Worm (Caenorhabditis elegans) whole organism, dauer: ENCODE measurements around the gene C05D12.7.

ENCODE experiments used
- unc-62 ChIP-seq: sonication (generic microtip); optimal IDR thresholded peaks from 2 replicates; lab custom pipeline; 2017; ENCODE audit warnings: missing biosample characterization, missing genetic modification reagents, missing genetic modification characterization

Gene C05D12.7

DNA sequence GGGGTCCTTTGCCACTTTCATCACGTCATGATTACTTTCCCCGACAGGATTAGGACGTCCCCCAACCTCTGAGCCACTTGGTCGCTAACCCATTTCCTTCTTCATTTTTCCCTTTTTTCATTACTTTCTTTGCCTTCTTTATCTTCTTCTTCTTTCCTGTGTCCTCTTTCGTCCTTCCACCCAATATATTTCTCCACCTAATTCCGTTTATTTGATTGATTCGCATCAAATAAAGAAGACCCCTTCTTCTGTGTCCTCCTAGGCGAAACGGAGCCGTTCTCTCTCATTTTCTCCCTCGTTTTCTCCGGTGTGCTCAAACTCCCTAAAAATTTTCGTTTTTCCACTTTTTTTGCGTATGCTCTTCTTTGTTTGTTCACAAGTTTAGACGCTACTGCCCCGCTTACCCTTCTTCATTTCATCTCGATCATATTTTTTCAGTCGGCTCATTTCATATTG lies at the start of gene C05D12.7:
Gene C05D12.7, plus strand, starts transcription at position 406 of the 456 bp plus-strand sequence.
- no peak for TF ChIP-seq unc-62 (GFP tag; lab: Kevin White, UChicago)

DNA sequence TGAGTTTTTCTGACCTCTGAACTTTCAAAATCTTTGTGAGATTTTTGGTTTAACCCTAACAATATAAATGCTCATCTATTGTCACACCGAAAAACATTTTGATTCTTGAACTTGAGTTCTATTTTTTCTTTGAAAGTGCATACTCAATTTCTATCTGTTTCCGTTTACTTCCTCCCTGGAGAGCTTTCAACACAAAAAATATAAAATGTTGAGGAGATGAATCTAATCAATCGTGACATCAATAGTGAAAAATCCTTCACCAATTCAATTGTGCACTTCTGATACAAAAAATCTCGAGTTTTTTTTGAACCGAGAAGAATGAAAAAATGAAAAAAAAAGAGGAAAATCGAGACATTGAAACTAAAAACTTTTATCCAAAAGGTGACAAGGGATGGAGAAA lies 48.1 kb upstream of the C05D12.7 start:
- TF ChIP-seq unc-62 (GFP tag; lab: Kevin White, UChicago), result no peak

DNA sequence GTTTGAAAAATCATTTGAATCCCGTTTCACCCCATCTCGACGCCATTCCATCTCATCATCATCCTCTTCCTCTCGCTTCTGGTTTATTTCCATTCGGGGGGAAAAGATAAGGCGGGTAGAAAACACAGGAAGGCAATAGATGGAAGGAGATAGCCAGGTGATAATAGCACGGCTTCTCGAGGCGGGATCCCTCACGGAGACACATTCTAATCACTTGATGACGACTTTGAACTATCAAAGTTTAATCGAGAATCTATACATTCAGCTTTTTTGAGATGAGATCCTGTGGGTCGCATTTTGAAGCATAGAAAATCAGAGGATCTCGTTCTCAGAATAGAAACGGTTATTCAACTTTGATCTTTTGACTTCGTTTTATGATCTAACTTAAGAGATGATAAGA lies 37.9 kb upstream of the C05D12.7 start, which contains the start of gene C33B4.2:
Gene C33B4.2, minus strand, starts transcription at position 165 of the 400 bp plus-strand sequence.
- TF ChIP-seq unc-62 (GFP tag; lab: Kevin White, UChicago), result no peak

DNA sequence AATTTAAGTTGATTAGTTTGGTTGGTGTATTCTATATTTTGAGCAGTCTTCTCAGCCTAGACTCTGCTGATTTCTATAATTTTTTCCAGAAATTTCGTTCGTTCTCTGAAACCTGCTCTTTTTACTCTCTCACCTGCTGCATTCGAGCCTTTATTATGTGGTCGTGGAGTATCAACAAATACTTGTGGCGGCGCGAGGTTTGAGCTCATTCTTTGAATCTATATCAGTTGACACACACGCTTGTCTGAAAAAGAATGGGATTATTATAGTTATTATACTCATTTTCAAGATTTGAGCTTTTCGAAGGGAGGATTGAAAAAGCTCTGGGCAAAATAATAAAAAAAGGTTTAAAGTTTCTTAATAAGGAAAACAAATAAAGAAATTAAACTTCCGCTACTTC lies 33.9 kb upstream of the C05D12.7 start:
- no peak for TF ChIP-seq unc-62 (GFP tag; lab: Kevin White, UChicago)

DNA sequence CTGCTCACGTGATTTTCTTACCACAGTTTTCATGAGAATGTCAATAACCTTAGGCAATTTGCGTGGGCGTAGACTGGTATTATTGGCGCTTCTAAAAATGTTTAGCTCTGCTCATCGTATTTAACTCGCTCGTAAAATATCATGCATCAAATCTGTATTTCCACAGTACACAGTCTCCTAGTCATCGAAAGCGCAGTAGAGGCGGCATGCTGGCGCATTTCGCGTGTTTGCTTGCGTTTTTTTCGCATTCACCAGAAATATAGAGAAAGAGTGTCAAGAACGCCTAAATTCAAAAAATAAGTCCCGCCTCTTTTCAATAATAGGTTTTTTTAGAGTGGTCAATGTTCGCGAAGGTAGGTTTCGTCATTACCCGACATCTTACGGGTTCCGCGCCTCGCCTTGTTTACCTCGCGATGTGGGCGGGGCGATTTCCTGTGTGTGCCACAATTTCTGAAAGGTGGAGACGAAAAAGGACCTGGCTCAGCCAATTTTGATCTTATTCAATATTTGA lies 33.2 kb upstream of the C05D12.7 start:
- TF ChIP-seq unc-62 (GFP tag; lab: Kevin White, UChicago), result no peak

DNA sequence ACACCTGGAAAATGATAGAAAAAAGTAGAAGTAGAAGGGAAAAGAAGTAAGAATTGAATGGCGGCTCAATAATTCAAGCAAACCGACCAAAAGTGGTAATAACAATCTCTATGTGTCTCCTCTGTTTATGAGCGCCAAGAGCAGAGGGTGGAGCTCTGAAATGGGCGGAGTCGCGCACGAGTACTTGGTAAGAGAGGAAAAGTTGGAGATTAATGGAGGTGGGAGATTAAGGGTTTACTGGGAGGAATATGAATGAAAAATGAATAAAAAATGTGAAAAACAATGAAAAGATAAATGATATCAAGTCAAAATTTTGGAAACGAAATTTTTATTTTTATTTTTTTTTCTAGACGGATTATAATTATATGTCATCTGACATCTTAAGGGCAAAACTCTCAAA lies 32.2 kb upstream of the C05D12.7 start:
- no peak for TF ChIP-seq unc-62 (GFP tag; lab: Kevin White, UChicago)

DNA sequence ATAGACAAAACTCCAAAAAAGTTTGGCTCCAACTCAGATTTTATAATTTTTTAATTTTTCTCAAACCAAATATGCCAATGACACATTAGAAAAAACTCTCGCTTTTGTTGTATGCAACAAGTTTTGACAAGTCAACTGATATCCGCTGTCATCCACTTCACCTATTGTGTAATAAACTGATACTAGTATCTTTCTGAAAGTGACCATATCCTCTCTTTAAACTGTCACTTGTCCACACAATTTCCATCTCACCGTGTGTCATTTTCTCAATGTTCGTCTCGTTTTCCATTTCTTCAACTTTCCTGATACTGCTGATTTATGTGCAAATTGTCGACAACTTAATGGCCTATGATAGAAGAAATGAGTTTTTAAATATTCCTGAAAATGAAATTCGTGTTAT lies 26.8 kb upstream of the C05D12.7 start, which contains the start of the genes C33B4.5 and C33B4.4:
Gene C33B4.5, plus strand, starts transcription at position 270 of the 400 bp plus-strand sequence.
Gene C33B4.4, minus strand, starts transcription at position 385 of the 400 bp plus-strand sequence.
- no peak for TF ChIP-seq unc-62 (GFP tag; lab: Kevin White, UChicago)

DNA sequence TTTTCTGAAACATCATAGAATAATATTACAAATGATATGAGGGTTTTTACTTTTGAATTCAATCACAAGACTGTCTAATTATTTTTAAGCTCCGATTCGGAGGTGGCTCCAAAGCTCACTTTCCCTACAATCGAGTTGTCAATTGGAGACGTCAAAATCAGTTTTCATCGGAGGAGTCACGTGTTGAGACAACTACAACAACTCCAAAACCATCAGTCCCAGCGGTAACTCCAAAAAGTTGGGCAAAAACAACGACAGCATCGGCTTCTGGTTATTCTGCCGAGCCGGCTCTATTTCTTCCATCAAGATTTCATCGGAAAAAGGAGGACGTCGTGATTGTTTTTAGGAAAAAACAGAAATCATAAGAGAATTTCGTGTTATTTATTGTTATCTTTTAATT lies 25.8 kb upstream of the C05D12.7 start:
- TF ChIP-seq unc-62 (GFP tag; lab: Kevin White, UChicago), result no peak

DNA sequence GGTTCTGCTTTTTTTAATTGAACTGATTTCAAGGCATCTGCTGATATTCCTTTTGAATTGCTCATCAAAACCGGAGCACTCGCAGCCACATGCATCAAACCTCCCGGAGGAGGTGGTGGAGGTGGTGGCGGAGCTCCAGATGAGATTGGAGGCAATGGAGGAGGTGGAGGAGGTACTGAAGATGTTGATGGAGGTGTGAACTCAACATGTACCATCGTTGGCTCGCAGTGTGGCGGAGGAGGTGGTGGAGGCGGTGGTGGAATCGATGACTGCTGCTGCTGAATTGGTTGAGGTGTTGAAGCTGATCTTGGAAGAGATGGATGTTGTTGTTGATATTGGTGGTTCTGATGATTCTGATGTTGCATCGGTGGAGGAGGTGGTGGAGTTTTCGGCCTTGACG lies 22.9 kb upstream of the C05D12.7 start:
- TF ChIP-seq unc-62 (GFP tag; lab: Kevin White, UChicago), result no peak

DNA sequence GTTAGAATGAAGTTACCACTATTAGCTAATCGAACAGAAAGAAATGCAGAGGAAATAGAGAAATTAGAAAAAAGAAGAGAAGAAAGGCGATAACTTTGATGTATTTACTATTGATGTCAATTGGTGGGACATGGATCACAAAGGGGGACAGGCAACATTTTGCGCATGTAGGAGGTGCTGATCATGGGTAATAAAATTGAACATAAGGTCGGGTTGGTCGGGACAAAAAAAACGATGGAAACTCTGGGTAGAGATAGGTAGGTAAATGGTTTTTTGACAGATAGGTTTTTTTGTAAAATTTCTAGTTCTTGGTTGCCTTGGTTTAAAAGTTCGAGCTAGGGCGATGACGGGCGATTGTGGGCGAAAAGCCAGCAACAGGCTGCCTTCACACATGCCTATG lies 19.0 kb upstream of the C05D12.7 start, which contains the start of gene shn-1:
Gene shn-1, minus strand, starts transcription at position 101 of the 400 bp plus-strand sequence.
- no peak for TF ChIP-seq unc-62 (GFP tag; lab: Kevin White, UChicago)

DNA sequence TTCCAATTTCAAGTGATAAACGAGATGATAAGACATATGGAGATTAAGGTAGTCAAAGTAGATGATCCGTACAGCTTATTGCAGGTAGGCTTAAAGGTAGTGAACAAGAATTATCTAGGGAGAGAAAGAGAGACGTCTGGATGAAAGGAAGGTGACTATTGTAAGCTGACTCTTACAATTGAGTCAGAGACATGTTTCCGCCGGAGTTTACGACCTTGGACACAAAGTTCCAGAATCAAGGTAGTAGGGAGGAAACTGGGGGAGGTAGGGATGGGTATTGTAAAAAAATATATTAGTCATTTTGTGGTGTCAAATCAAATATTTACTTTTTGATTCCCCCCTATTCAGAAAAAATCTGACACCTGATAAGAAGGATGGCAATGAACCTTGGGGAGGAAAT lies 17.5 kb upstream of the C05D12.7 start:
- TF ChIP-seq unc-62 (GFP tag; lab: Kevin White, UChicago), result no peak

DNA sequence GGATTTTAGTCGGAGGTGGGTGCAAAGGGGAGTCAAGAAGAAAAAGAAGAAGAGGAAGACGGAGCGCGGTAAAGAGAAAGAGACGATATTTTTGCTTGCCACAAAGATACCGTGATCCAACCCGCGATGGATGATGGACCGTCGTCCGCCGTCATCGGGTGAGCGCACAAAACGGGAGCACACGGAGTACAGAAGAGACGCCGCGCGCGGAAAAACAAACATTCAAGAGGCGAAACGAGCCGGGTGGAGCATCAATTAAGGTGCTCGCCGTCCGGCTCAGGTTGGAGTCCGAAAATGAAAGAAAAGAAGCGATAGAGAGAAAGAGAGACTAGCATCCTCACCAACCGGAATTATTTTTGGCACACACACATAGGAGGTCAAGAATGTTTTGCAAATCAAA lies 16.1 kb upstream of the C05D12.7 start:
- TF ChIP-seq unc-62 (GFP tag; lab: Kevin White, UChicago), result no peak

DNA sequence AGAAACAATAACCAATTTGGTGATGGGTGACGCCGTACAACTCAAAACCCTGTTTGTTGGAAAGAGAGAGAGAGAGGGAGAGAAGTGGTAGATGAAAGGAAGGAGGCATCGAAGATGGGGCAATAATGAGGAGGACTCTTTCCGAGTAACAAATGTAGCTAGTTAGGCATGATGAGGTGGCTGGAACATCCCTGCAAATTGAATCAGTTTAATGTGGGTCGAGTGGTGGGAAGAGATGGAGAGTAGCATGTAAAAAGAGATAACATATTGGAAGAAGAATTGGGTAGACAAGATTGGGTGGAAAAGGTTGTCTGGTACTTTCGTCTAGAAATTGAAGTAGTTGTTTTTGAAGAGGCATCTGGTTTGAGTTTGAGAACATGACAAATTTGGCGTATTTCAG lies 13.7 kb upstream of the C05D12.7 start:
- no peak for TF ChIP-seq unc-62 (GFP tag; lab: Kevin White, UChicago)

DNA sequence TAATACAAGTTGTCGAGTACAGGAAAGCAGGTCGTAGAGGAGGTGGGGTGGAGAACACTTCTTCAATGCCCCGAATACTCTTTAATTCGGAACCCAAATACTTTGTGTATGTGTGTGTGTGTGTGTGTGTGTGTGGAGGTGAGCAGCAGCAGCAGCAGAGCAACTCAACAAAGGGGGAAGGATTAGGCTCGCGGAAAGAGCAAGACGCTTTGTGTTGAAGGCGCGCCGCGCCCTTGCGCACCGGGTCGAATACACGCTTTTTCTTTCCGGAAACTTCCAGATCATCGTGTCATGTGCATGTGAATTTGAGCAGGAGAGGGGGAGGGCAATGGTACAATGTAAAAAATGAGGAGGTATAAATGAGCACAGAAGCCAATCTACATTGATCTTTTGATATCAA lies 11.1 kb upstream of the C05D12.7 start:
- TF ChIP-seq unc-62 (GFP tag; lab: Kevin White, UChicago), result no peak

DNA sequence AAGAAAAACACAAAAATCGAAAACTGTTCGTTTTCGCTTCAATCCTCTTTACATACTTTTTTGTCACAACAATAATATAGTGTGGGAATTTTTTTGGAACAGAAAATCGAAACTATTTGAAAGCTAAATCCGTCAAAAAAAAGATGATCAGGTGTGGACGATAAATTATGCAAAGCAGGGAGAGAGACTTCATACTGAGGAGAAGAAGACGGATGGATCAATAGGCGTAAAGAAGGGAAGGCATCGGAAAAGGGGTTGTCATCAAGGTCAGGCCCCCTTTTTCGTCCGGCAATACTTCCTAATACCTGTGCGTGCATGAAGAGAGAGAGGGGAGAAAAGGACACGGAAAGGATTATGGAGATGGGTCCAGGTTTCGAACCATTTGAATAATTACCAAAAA lies 9.5 kb upstream of the C05D12.7 start:
- TF ChIP-seq unc-62 (GFP tag; lab: Kevin White, UChicago), result no peak

DNA sequence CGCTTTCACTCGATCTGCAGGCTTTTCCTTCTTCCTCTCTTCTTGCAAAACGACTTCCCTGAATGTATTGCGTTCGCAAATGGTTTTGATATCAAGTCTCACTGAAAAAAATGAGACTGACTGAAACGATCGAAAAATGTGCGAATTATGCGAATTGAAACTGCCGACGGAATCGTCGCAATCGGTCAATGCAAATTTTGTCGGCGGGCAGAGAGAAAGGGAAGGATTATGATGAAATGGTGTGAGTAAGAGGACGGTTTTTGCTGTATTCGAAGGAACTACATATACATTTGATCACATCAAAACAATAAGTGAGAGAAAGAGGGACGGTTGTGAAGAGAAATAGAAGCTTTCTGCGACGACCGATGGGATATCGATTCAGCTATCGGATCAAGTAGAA lies 5.8 kb downstream of the C05D12.7 start, which contains the start of gene C05D12.1:
Gene C05D12.1, minus strand, starts transcription at position 101 of the 400 bp plus-strand sequence.
- TF ChIP-seq unc-62 (GFP tag; lab: Kevin White, UChicago), result no peak

DNA sequence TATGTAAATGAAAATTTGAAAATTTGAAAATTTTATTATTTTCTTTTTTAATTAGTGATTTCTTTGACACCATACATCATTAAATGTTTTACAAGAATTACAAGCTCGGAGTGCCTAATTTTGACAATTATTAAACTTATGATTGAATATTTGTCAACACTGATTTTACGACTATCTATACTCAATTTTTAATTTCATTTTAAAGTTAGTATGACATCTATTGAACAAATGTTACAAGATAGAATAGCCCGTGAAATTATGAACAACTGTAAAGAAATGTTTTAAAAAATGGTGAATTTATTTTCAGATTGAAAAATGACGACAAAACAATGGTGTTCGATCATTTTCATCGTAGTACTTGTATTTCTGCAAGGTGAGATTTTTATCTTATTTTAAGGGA lies 8.1 kb downstream of the C05D12.7 start, which contains the start of gene C05D12.2:
Gene C05D12.2, plus strand, starts transcription at position 301 of the 400 bp plus-strand sequence.
- TF ChIP-seq unc-62 (GFP tag; lab: Kevin White, UChicago), result no peak
